Worm (Caenorhabditis elegans) whole organism, L4 larva: ENCODE data around the gene nlp-76.

Experiments used
- aha-1 ChIP-seq: fragments of 150-350 bp; peaks from one replicate; lab custom pipeline; 2014; ENCODE audit warnings: missing biosample characterization, missing genetic modification characterization
- cey-2 ChIP-seq: sonication (generic microtip); optimal IDR thresholded peaks from 3 replicates; lab custom pipeline; 2017; ENCODE audit warnings: missing genetic modification characterization, mild to moderate bottlenecking, missing compliant biosample characterization, antibody characterized with exemption, borderline replicate concordance; ENCODE audit not compliant: insufficient read depth
- dmd-8 ChIP-seq: fragments of 200-800 bp; sonication (Bioruptor generic); IDR thresholded peaks from 2 replicates; pipeline ENCODE4 v1.3.6; 2022; ENCODE audit warnings: missing genetic modification characterization, missing compliant biosample characterization
- lin-1 ChIP-seq: fragments of 200-800 bp; sonication (Bioruptor generic); IDR thresholded peaks from 2 replicates; pipeline ENCODE4 v1.3.6; 2022; ENCODE audit warnings: missing genetic modification reagents, missing genetic modification characterization, missing compliant biosample characterization
- nhr-28 ChIP-seq: fragments of 150-350 bp; optimal IDR thresholded peaks from 2 replicates; lab custom pipeline; 2014; ENCODE audit warnings: missing biosample characterization, missing genetic modification characterization
- tra-1 ChIP-seq: fragments of 200-800 bp; sonication (Bioruptor generic); IDR thresholded peaks from 2 replicates; pipeline ENCODE4 v1.3.6; 2022; ENCODE audit warnings: missing genetic modification reagents, missing genetic modification characterization, missing compliant biosample characterization

DNA sequence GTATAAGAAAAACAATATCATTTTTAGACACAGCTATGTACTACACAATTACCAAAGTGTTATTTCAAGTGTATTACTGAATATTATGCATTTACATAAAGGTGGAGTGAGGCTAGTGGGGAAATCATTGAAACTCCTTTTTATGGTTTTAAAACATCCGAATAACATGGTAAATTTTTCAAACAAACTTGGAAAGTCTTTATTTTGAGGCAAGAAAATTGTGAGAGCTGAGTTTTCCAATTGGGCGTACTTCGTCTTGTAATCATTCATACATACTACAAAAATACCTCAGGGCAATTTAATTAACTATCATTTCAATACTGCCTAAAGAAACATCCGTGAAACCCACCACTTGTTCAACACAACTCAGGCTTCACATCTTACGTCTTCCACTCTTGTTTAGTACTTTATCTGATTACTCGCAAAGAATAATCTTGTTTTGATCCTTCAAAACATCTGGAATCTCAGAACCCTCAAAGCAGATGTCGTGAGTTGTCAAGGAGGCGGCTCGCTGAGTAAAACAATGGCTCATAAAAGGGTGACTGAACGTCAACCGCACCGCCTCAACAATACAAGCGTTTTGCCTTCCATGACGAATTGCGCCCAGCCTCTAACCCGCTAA is 17.0 kb downstream of the nlp-76 start, which contains the start of gene zmp-5:
- TF ChIP-seq cey-2 (tag; lab: Kevin White, UChicago) (no peak), aha-1 (tag; lab: Kevin White, UChicago) (no peak), tra-1 (no peak), nhr-28 (tag; lab: Kevin White, UChicago) (no peak), lin-1 (GFP tag; lab: Robert Waterston, UW) (no peak), dmd-8 (GFP tag; lab: Robert Waterston, UW) (no peak)
